Fruit fly (Drosophila melanogaster): ENCODE results near the gene mRpS24.

The mRpS24 gene

dm6 chr3R:24161173-24161811, 2.1 kb downstream of the mRpS24 start, which contains the start of the genes Myo95E and TBC1d7 (continued):
- TF ChIP-seq lmd (GFP tag; IDR thresholded peaks at IDR 0.05) (peak; percentile 96), CG11093 (GFP tag; IDR thresholded peaks at IDR 0.05) (peak; percentile 90), maf-S (GFP tag; optimal IDR thresholded peaks at IDR 0.05) (peak; percentile 17), CG18011 (GFP tag; optimal IDR thresholded peaks at IDR 0.05) (peak; percentile 55), croc (GFP tag; conservative IDR thresholded peaks at IDR 0.05) (peak; percentile 93), Sox102F (GFP tag; optimal IDR thresholded peaks at IDR 0.05) (peak; percentile 91), CG8290 (GFP tag; optimal IDR thresholded peaks at IDR 0.05) (no peak), CG8290 (tag; optimal IDR thresholded peaks at IDR 0.05) (no peak), zen2 (GFP tag; IDR thresholded peaks at IDR 0.05; ENCODE audit: partially characterized antibody) (no peak; the same call in 2 of the 3 replicates), pho (GFP tag; optimal IDR thresholded peaks at IDR 0.05) (peak; percentile 27), CG2678 (tag; optimal IDR thresholded peaks at IDR 0.05) (peak; percentile 92), CG12155 (GFP tag; optimal IDR thresholded peaks at IDR 0.05) (peak; percentile 79), HLHmδ (GFP tag; optimal IDR thresholded peaks at IDR 0.05) (no peak), ind (GFP tag; optimal IDR thresholded peaks at IDR 0.05) (peak; percentile 89), tup (GFP tag; optimal IDR thresholded peaks at IDR 0.05) (peak; percentile 52), CG9817 (tag; optimal IDR thresholded peaks at IDR 0.05) (peak; percentile 83), E2f2 (GFP tag; IDR thresholded peaks at IDR 0.05) (peak; percentile 71), grau (tag; optimal IDR thresholded peaks at IDR 0.05) (peak; percentile 89), CG13775 (GFP tag; optimal IDR thresholded peaks at IDR 0.05) (peak; percentile 88), mld (GFP tag; IDR thresholded peaks at IDR 0.05; ENCODE audit: partially characterized antibody) (no peak), CG7786 (GFP tag; optimal IDR thresholded peaks at IDR 0.05) (peak; percentile 15), caup (GFP tag; optimal IDR thresholded peaks at IDR 0.05; ENCODE audit: severe bottlenecking) (peak; percentile 83), Rx (GFP tag; IDR thresholded peaks at IDR 0.05) (peak; percentile 81), ems (GFP tag; optimal IDR thresholded peaks at IDR 0.05) (peak; percentile 50), dmrt11E (tag; optimal IDR thresholded peaks at IDR 0.05) (peak; percentile 87), exex (tag; optimal IDR thresholded peaks at IDR 0.05) (peak; percentile 53), CG11695 (GFP tag; IDR thresholded peaks at IDR 0.05) (peak; percentile 93), twi (tag; optimal IDR thresholded peaks at IDR 0.05) (peak; percentile 62), z (GFP tag; IDR thresholded peaks at IDR 0.05) (peak; percentile 51; the same call in 1 of the 3 replicates), tll (GFP tag; optimal IDR thresholded peaks at IDR 0.05) (no peak), kah (GFP tag; optimal IDR thresholded peaks at IDR 0.05) (peak; percentile 47), inv (GFP tag; IDR thresholded peaks at IDR 0.05; ENCODE audit: partially characterized antibody) (peak; percentile 62), CG3838 (GFP tag; optimal IDR thresholded peaks at IDR 0.05) (peak; percentile 28), stc (GFP tag; IDR thresholded peaks at IDR 0.05) (peak; percentile 96), schlank (tag; optimal IDR thresholded peaks at IDR 0.05) (peak; percentile 47), gfzf (GFP tag; optimal IDR thresholded peaks at IDR 0.05) (no peak), Dip2 (GFP tag; IDR thresholded peaks at IDR 0.05) (no peak), ftz-f1 (GFP tag; optimal IDR thresholded peaks at IDR 0.05) (no peak), so (GFP tag; IDR thresholded peaks at IDR 0.05) (peak; percentile 93), CG11247 (GFP tag; IDR thresholded peaks at IDR 0.05) (peak; percentile 86), Eip74EF (GFP tag; optimal IDR thresholded peaks at IDR 0.05) (no peak), cas (GFP tag; IDR thresholded peaks at IDR 0.05) (peak; percentile 69; the same call in 1 of the 2 replicates), sima (GFP tag; optimal IDR thresholded peaks at IDR 0.05) (no peak), ERR (GFP tag; optimal IDR thresholded peaks at IDR 0.05) (no peak), Jarid2 (GFP tag; optimal IDR thresholded peaks at IDR 0.05) (no peak), stwl (tag; optimal IDR thresholded peaks at IDR 0.05) (peak; percentile 56), zen (tag; optimal IDR thresholded peaks at IDR 0.05) (peak; percentile 80), CG12659 (GFP tag; optimal IDR thresholded peaks at IDR 0.05) (peak; percentile 92), CG2199 (GFP tag; IDR thresholded peaks at IDR 0.05) (peak; percentile 89; the same call in 2 of the 3 replicates)
